Worm (Caenorhabditis elegans) whole organism, L2 larva: ENCODE measurements around the gene srj-49.

Experiments used
- R02D3.7 ChIP-seq: fragments of 150-350 bp; optimal IDR thresholded peaks from 2 replicates; lab custom pipeline; 2014; ENCODE audit warnings: missing biosample characterization, missing genetic modification characterization
- Y55F3AM.14 ChIP-seq: fragments of 200-800 bp; sonication (Bioruptor generic); optimal IDR thresholded peaks from 2 replicates; lab custom pipeline; 2018; ENCODE audit warnings: mild to moderate bottlenecking, missing genetic modification characterization, missing compliant biosample characterization
- ZK546.5 ChIP-seq: sonication (generic microtip); optimal IDR thresholded peaks from 2 replicates; lab custom pipeline; 2017; ENCODE audit warnings: missing biosample characterization, missing genetic modification characterization
- alr-1 ChIP-seq: fragments of 150-350 bp; optimal IDR thresholded peaks from 2 replicates; lab custom pipeline; 2014; ENCODE audit warnings: missing biosample characterization, missing genetic modification characterization
- aly-2 ChIP-seq: fragments of 150-350 bp; optimal IDR thresholded peaks from 2 replicates; lab custom pipeline; 2014; ENCODE audit warnings: missing biosample characterization, missing genetic modification characterization
- ama-1 ChIP-seq: fragments of 150-350 bp; optimal IDR thresholded peaks from 2 replicates; lab custom pipeline; 2018; ENCODE audit warnings: inconsistent platforms
- crh-2 ChIP-seq: sonication (generic microtip); optimal IDR thresholded peaks from 2 replicates; lab custom pipeline; 2017; ENCODE audit warnings: missing biosample characterization, missing genetic modification characterization
- dmd-4 ChIP-seq: sonication (generic microtip); optimal IDR thresholded peaks from 2 replicates; lab custom pipeline; 2017; ENCODE audit warnings: missing biosample characterization, missing genetic modification characterization
- lin-11 ChIP-seq: fragments of 150-350 bp; sonication (generic microtip); optimal IDR thresholded peaks from 2 replicates; lab custom pipeline; 2014; ENCODE audit warnings: missing biosample characterization, missing genetic modification characterization, inconsistent platforms, mixed read lengths
- lin-13 ChIP-seq: fragments of 150-350 bp; optimal IDR thresholded peaks from 2 replicates; lab custom pipeline; 2014; ENCODE audit warnings: missing biosample characterization, missing genetic modification reagents, missing genetic modification characterization
- lin-39 ChIP-seq: fragments of 150-350 bp; optimal IDR thresholded peaks from 2 replicates; lab custom pipeline; 2014; ENCODE audit warnings: missing biosample characterization, missing genetic modification reagents, missing genetic modification characterization
- lsy-2 ChIP-seq, 2 experiments: fragments of 150-350 bp in 1 of 2; sonication (generic microtip) in 1 of 2; optimal IDR thresholded peaks; 2 replicates each; lab custom pipeline; 2014 to 2017; ENCODE audit warnings: missing biosample characterization in 2 of 2, missing genetic modification characterization in 2 of 2
- mab-5 ChIP-seq: fragments of 150-350 bp; optimal IDR thresholded peaks from 2 replicates; lab custom pipeline; 2014; ENCODE audit warnings: missing biosample characterization, missing genetic modification characterization
- mbf-1 ChIP-seq: sonication (generic microtip); optimal IDR thresholded peaks from 2 replicates; lab custom pipeline; 2017; ENCODE audit warnings: missing biosample characterization, missing genetic modification characterization
- mdl-1 ChIP-seq, 2 experiments: fragments of 150-350 bp in 1 of 2; sonication (generic microtip) in 1 of 2; optimal IDR thresholded peaks; 2 replicates each; lab custom pipeline; 2017; ENCODE audit warnings: missing biosample characterization in 2 of 2, missing genetic modification characterization in 2 of 2
- nhr-10 ChIP-seq: sonication (generic microtip); optimal IDR thresholded peaks from 2 replicates; lab custom pipeline; 2017; ENCODE audit warnings: missing biosample characterization, missing genetic modification characterization
- nhr-11 ChIP-seq: fragments of 150-350 bp; optimal IDR thresholded peaks from 2 replicates; lab custom pipeline; 2014; ENCODE audit warnings: missing biosample characterization, missing genetic modification characterization
- nhr-21 ChIP-seq: fragments of 150-350 bp; optimal IDR thresholded peaks from 2 replicates; lab custom pipeline; 2014; ENCODE audit warnings: missing biosample characterization, missing genetic modification characterization
- nhr-23 ChIP-seq: fragments of 150-350 bp; optimal IDR thresholded peaks from 2 replicates; lab custom pipeline; 2014; ENCODE audit warnings: missing biosample characterization, missing genetic modification reagents, missing genetic modification characterization
- nhr-237 ChIP-seq: fragments of 150-350 bp; optimal IDR thresholded peaks from 2 replicates; lab custom pipeline; 2014; ENCODE audit warnings: missing biosample characterization, missing genetic modification characterization
- nhr-25 ChIP-seq: fragments of 150-350 bp; sonication (generic microtip); optimal IDR thresholded peaks from 3 replicates; lab custom pipeline; 2014; ENCODE audit warnings: missing biosample characterization, missing genetic modification characterization
- nhr-6 ChIP-seq: fragments of 150-350 bp; optimal IDR thresholded peaks from 2 replicates; lab custom pipeline; 2014; ENCODE audit warnings: missing biosample characterization, missing genetic modification characterization
- peb-1 ChIP-seq: fragments of 150-350 bp; optimal IDR thresholded peaks from 2 replicates; lab custom pipeline; 2014; ENCODE audit warnings: missing biosample characterization, missing genetic modification characterization
- sem-4 ChIP-seq: fragments of 150-350 bp; optimal IDR thresholded peaks from 2 replicates; lab custom pipeline; 2014; ENCODE audit warnings: missing biosample characterization, missing genetic modification reagents, missing genetic modification characterization
- sma-3 ChIP-seq: sonication (generic microtip); optimal IDR thresholded peaks from 2 replicates; lab custom pipeline; 2016; ENCODE audit warnings: missing genetic modification reagents, missing genetic modification characterization, missing compliant biosample characterization
- sma-9 ChIP-seq, 2 experiments: fragments of 150-350 bp in 1 of 2; sonication (generic microtip) in 1 of 2; optimal IDR thresholded peaks; 2 replicates each; lab custom pipeline; 2014 to 2016; ENCODE audit warnings: missing genetic modification characterization in 2 of 2, mild to moderate bottlenecking in 1 of 2, missing biosample characterization in 1 of 2, missing compliant biosample characterization in 1 of 2, missing genetic modification reagents in 1 of 2, moderate library complexity in 1 of 2
- unc-39 ChIP-seq: fragments of 150-350 bp; optimal IDR thresholded peaks from 2 replicates; lab custom pipeline; 2014; ENCODE audit warnings: missing biosample characterization, missing genetic modification characterization
- unc-55 ChIP-seq: fragments of 150-350 bp; sonication (generic microtip); optimal IDR thresholded peaks from 3 replicates; lab custom pipeline; 2014; ENCODE audit warnings: missing biosample characterization, missing genetic modification reagents, missing genetic modification characterization
- unc-62 ChIP-seq: fragments of 150-350 bp; optimal IDR thresholded peaks from 2 replicates; lab custom pipeline; 2014; ENCODE audit warnings: missing biosample characterization, missing genetic modification reagents, missing genetic modification characterization
- zag-1 ChIP-seq: fragments of 150-350 bp; optimal IDR thresholded peaks from 2 replicates; lab custom pipeline; 2014; ENCODE audit warnings: missing biosample characterization, missing genetic modification characterization
- ztf-1 ChIP-seq: fragments of 200-800 bp; sonication (Bioruptor generic); conservative IDR thresholded peaks from 2 replicates; pipeline ENCODE4 v1.3.6; 2022; ENCODE audit warnings: missing genetic modification characterization, missing compliant biosample characterization
- ztf-11 ChIP-seq: sonication (generic microtip); optimal IDR thresholded peaks from 2 replicates; lab custom pipeline; 2017; ENCODE audit warnings: missing biosample characterization, missing genetic modification characterization
- ztf-4 ChIP-seq: fragments of 150-350 bp; optimal IDR thresholded peaks from 2 replicates; lab custom pipeline; 2014; ENCODE audit warnings: missing biosample characterization, missing genetic modification characterization

The srj-49 gene

DNA sequence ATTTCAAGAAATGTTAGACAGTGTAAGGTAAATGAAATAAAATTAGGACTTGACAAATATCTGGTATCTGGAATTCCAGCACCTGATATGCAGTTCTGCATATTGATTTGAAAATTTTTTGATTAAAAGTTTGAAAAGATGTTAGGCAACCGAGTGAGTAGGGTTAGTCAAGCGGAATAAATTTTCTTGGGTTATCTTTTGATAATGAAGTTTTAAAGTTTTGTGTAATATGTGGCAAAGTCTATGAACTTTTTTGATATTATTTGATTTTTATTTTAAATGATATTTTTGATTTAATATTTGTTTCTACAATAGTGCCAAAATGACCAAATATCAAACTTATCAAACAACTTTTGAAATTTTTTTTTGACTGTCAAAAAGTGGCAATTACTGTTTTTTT, 21.4 kb upstream of the srj-49 start, which contains the start of gene srh-241:
Gene srh-241 (minus strand): TSS at position 101 of the 400 bp plus-strand sequence.
- TF ChIP-seq sma-3 (GFP tag; lab: Kevin White, UChicago) (no peak), crh-2 (tag; lab: Kevin White, UChicago) (no peak), nhr-10 (tag; lab: Kevin White, UChicago) (no peak), ama-1 (lab: Kevin White, UChicago) (no peak), lsy-2 (tag; optimal IDR thresholded peaks at IDR 0.05; lab: Kevin White, UChicago) (no peak)
- TF ChIP-seq, all 48 proteins: peak for 0

DNA sequence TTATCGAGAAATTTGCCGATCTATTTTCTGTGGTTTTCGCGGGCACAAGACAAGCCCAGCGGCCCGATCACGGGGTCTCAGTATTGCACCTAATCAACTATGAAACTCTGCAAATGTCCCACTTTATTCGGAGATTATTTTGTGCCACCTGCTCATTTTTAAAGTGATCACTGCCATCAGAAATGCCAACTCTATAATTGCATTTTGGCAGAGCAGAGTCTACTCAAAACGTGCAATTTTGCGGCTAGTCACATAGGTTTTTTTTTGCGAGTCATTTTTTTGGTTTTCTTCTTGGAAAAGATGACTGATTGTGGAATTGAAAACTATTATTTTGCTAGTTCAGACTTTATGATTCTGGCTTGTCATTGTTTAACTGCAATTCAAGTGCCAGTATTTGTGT, 16.8 kb upstream of the srj-49 start, which contains the start of gene srh-240:
Gene srh-240 (plus strand): TSS at position 301 of the 400 bp plus-strand sequence.
- TF ChIP-seq mab-5 (tag; lab: Kevin White, UChicago) (no peak), ztf-4 (tag; lab: Kevin White, UChicago) (no peak), nhr-6 (tag; lab: Kevin White, UChicago) (no peak), ztf-11 (tag; lab: Kevin White, UChicago) (no peak), Y55F3AM.14 (GFP tag; lab: Kevin White, UChicago) (no peak), peb-1 (tag; lab: Kevin White, UChicago) (no peak)

DNA sequence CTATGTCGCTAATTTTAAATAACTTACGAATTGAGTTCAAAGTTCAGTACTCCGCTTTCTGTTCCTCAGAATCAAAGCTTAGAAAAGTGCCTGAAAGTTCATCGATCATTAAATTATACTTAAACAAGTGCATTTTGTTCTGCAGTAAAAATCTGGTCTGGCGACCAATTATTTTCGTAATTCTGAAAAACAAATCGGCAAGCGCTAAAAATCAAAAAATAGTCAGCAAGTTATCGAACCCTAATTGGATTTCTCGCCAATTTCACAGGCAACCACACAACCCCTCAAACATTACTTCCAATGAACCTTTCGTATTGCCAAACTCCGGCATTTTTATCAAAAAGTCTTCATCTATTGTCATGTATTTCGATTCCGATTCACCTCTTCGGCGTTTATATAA, 14.9 kb upstream of the srj-49 start, which contains the start of gene srh-272:
Gene srh-272 (plus strand): TSS at position 301 of the 400 bp plus-strand sequence.
- TF ChIP-seq peb-1 (tag; lab: Kevin White, UChicago) (no peak), lsy-2 (tag; optimal IDR thresholded peaks at IDR 0.05; lab: Kevin White, UChicago) (no peak), R02D3.7 (no peak)

DNA sequence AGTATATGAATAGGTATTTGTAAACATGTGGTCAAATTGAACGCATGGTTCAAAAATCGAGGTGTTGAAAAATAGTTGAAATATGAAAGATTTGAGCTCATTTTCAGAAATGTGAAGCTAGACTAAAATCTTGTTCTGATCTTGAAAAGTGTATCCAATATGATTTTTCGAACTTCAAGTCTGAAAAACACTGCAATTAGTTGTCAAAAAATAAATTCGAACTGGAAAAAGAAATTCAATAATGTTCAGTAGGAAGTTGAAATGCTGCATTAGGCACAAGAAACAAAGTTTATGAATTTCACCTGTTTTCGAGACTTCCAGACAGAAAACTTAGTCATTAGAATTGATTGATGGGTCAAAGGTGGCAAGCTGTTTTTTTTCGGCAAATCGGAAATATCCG, 13.4 kb upstream of the srj-49 start, which contains the start of gene srh-270:
Gene srh-270 (minus strand): TSS at position 101 of the 400 bp plus-strand sequence.
- TF ChIP-seq ZK546.5 (tag; lab: Kevin White, UChicago) (no peak), R02D3.7 (no peak), unc-55 (GFP tag; lab: Kevin White, UChicago) (no peak), unc-39 (tag; lab: Kevin White, UChicago) (no peak), aly-2 (no peak), nhr-23 (no peak), nhr-21 (tag; lab: Kevin White, UChicago) (no peak), lin-39 (tag; lab: Kevin White, UChicago) (no peak), zag-1 (no peak), ztf-11 (tag; lab: Kevin White, UChicago) (no peak), alr-1 (tag; lab: Kevin White, UChicago) (no peak), ztf-1 (GFP tag; lab: Robert Waterston, UW) (no peak), lsy-2 (tag; optimal IDR thresholded peaks at IDR 0.05; lab: Kevin White, UChicago) (no peak), sem-4 (tag; lab: Kevin White, UChicago) (no peak), sma-9 (GFP tag; optimal IDR thresholded peaks at IDR 0.05; lab: Kevin White, UChicago) (no peak), sma-9 (tag; optimal IDR thresholded peaks at IDR 0.05; lab: Kevin White, UChicago) (no peak), sma-3 (GFP tag; lab: Kevin White, UChicago) (no peak), unc-62 (GFP tag; lab: Kevin White, UChicago) (no peak), nhr-25 (no peak), mbf-1 (tag; lab: Kevin White, UChicago) (no peak)

DNA sequence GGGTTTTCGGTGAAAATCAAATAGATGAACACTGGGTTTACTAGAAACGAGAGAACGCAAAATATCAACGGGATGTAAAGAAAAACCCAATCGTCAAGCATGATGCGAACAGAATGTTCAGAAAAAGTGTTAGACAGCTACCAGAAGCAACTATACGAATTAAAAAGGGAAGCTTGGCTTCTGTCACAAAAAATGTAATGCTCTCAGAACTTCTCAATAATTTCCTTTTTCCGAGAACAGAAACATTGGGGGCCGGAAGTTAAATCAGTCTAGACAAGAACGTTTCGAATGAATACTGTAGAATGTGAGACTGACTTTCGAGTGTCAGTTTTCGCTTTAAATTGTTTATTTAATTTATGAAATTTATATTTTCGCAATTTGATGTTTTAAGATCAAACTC, 11.6 kb upstream of the srj-49 start, which contains the start of gene srj-54:
Gene srj-54 (minus strand): TSS at position 101 of the 400 bp plus-strand sequence.
- TF ChIP-seq ztf-11 (tag; lab: Kevin White, UChicago) (no peak), unc-39 (tag; lab: Kevin White, UChicago) (no peak), aly-2 (no peak), dmd-4 (tag; lab: Kevin White, UChicago) (no peak), crh-2 (tag; lab: Kevin White, UChicago) (no peak), lin-11 (tag; lab: Kevin White, UChicago) (no peak), nhr-23 (no peak), sem-4 (tag; lab: Kevin White, UChicago) (no peak), lsy-2 (tag; optimal IDR thresholded peaks at IDR 0.05; lab: Kevin White, UChicago) (no peak), lin-13 (GFP tag; lab: Kevin White, UChicago) (no peak)
- TF ChIP-seq, all 48 proteins: peak for 0

DNA sequence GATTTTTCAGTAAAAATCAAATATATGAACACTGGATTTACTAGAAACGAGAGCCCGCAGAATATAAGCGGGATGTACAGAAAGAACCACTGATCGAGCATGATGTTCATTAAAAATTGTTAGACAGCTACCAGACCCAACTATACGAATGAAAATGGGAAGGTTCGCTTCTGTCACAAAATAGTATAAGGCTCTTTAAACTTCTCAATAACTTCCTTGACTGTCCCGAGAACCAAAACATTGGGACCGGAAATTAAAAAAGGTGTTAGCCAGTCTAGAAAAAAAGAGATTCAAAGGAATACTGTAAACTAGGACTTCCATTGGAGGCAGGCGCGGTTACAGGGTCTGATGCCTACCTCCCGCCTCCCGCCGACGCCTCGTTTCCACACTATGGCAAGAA, 9.7 kb upstream of the srj-49 start, which contains the start of gene srj-55:
Gene srj-55 (minus strand): TSS at position 101 of the 400 bp plus-strand sequence.
- TF ChIP-seq nhr-11 (tag; lab: Kevin White, UChicago) (no peak), ztf-4 (tag; lab: Kevin White, UChicago) (no peak), mdl-1 (tag; optimal IDR thresholded peaks at IDR 0.05; lab: Kevin White, UChicago) (no peak), nhr-237 (tag; lab: Kevin White, UChicago) (no peak), mbf-1 (tag; lab: Kevin White, UChicago) (no peak)
